Worm (Caenorhabditis elegans): ENCODE measurements around the gene pei-2.

Gene pei-2

DNA sequence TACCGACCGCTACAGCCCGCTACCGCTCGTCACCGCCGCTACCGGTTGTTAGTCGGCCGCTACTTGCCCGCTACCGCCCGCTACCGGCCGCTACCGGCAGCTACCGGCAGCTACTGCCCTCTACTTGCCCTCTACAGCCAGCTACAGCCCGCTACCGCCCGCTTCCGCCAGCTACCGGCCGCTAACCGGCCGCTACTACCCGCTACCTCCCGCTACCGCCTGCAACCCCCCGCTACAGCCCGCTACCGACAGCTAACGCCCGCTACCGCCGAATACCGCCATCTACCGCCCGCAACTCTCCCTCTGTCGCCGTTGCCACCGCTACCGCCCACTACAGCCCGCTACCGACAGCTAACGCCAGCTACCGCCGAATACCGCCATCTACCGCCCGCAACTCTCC is 1.8 kb downstream of the pei-2 start:
- TF ChIP-seq ceh-43 (GFP tag; optimal IDR thresholded peaks at IDR 0.05) (no peak), ces-1 (GFP tag; optimal IDR thresholded peaks at IDR 0.05) (no peak), lin-13 (tag; optimal IDR thresholded peaks at IDR 0.05) (no peak), ztf-11 (tag; optimal IDR thresholded peaks at IDR 0.05) (no peak), mls-2 (tag; optimal IDR thresholded peaks at IDR 0.05) (no peak), flh-1 (GFP tag; optimal IDR thresholded peaks at IDR 0.05) (no peak), ham-2 (GFP tag; optimal IDR thresholded peaks at IDR 0.05) (peak; percentile 86), tbx-8 (GFP tag; optimal IDR thresholded peaks at IDR 0.05) (no peak)

DNA sequence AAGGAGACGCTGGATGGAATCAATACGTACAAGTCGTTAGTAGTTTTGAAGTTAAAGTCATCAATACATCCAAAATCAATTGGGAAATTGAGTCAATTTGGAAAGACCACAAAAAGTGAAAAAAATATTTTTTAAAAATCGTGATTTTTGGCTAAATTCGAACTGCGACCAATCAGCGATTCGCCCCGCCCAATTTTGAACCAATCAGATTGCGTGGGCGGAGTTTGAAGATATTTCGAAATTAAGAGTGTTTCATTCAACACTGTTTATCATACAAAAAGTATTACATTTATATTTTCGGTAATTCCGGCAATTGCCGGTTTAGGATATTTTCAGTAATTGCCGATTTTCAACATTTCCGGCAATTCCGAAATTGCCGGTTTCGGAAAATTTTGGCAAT is 6.1 kb downstream of the pei-2 start:
- TF ChIP-seq M03D4.4 (tag; optimal IDR thresholded peaks at IDR 0.05) (no peak), lin-13 (tag; optimal IDR thresholded peaks at IDR 0.05) (no peak), lsy-2 (tag; optimal IDR thresholded peaks at IDR 0.05) (no peak), tbx-8 (GFP tag; optimal IDR thresholded peaks at IDR 0.05) (no peak), unc-39 (tag; optimal IDR thresholded peaks at IDR 0.05) (no peak), mep-1 (tag; optimal IDR thresholded peaks at IDR 0.05) (no peak), snpc-4 (tag; optimal IDR thresholded peaks at IDR 0.05) (no peak), unc-62 (GFP tag; optimal IDR thresholded peaks at IDR 0.05) (no peak), flh-1 (GFP tag; optimal IDR thresholded peaks at IDR 0.05) (no peak), ceh-39 (tag; optimal IDR thresholded peaks at IDR 0.05) (no peak), mls-2 (tag; optimal IDR thresholded peaks at IDR 0.05) (no peak), ham-2 (GFP tag; optimal IDR thresholded peaks at IDR 0.05) (no peak), bed-3 (GFP tag; optimal IDR thresholded peaks at IDR 0.05) (no peak), sem-2 (GFP tag; optimal IDR thresholded peaks at IDR 0.05) (no peak), nhr-76 (tag; optimal IDR thresholded peaks at IDR 0.05) (no peak)

DNA sequence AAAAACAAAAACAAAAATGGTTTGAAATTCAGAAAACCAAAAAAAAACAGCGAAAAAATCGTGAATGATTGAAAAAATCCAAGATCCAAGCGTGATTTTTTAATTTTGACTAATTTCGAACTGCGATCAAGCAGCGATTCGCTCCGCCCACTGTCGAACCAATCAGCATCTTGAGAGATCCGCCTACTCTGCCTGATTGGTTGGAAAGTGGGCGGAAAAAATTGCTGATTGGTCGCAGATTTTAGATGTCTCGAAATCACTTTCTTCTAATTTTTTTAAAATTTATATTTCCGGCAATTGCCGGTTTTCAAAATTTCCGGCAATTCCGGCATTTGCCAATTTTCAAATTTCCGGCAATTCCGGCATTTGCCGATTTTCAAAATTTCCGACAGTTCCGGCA is 8.1 kb downstream of the pei-2 start:
- TF ChIP-seq nhr-28 (tag; optimal IDR thresholded peaks at IDR 0.05): no peak
- TF ChIP-seq mab-5 (tag; optimal IDR thresholded peaks at IDR 0.05): no peak
- no peak for TF ChIP-seq elt-3 (tag; optimal IDR thresholded peaks at IDR 0.05)
- TF ChIP-seq sptf-1 (tag; optimal IDR thresholded peaks at IDR 0.05): no peak
- TF ChIP-seq nhr-2 (tag; optimal IDR thresholded peaks at IDR 0.05): no peak
- TF ChIP-seq nhr-12 (tag; optimal IDR thresholded peaks at IDR 0.05): no peak
- no peak for TF ChIP-seq zip-8 (tag; optimal IDR thresholded peaks at IDR 0.05)
- TF ChIP-seq nhr-76 (tag; optimal IDR thresholded peaks at IDR 0.05): no peak
- TF ChIP-seq M03D4.4 (tag; optimal IDR thresholded peaks at IDR 0.05): no peak
- no peak for TF ChIP-seq ztf-11 (tag; optimal IDR thresholded peaks at IDR 0.05)
- no peak for TF ChIP-seq sem-2 (GFP tag; optimal IDR thresholded peaks at IDR 0.05)
- TF ChIP-seq mep-1 (tag; optimal IDR thresholded peaks at IDR 0.05): no peak
- no peak for TF ChIP-seq tbx-8 (GFP tag; optimal IDR thresholded peaks at IDR 0.05)
- TF ChIP-seq lsy-2 (tag; optimal IDR thresholded peaks at IDR 0.05): no peak
- no peak for TF ChIP-seq ceh-83 (GFP tag; optimal IDR thresholded peaks at IDR 0.05)
- TF ChIP-seq mls-2 (tag; optimal IDR thresholded peaks at IDR 0.05): no peak
- TF ChIP-seq lin-13 (tag; optimal IDR thresholded peaks at IDR 0.05): no peak
- TF ChIP-seq unc-39 (tag; optimal IDR thresholded peaks at IDR 0.05): no peak

DNA sequence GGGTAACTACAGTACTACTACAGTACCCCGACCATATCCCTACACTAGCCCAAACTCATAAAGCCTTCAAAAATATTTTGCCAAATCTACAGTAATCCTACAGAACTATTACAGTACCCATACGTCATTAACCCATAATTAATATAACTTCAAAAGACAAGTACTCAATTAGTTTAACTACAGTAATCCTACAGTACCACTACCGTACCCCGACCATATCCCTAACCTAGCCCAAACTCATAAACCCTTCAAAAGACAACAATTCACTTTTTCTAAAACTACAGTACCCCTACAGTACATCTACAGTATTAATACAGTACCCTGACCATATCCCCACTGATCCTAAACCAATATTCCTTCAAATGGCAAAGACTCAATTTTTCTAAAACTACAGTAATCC is 9.6 kb downstream of the pei-2 start:
- TF ChIP-seq sptf-1 (tag; optimal IDR thresholded peaks at IDR 0.05): no peak
- TF ChIP-seq ces-1 (GFP tag; optimal IDR thresholded peaks at IDR 0.05): no peak
- TF ChIP-seq M03D4.4 (tag; optimal IDR thresholded peaks at IDR 0.05): no peak
- no peak for TF ChIP-seq unc-39 (tag; optimal IDR thresholded peaks at IDR 0.05)
- TF ChIP-seq nhr-28 (tag; optimal IDR thresholded peaks at IDR 0.05): no peak
- TF ChIP-seq mls-2 (tag; optimal IDR thresholded peaks at IDR 0.05): no peak
- no peak for TF ChIP-seq blmp-1 (tag; optimal IDR thresholded peaks at IDR 0.05)
- TF ChIP-seq ham-2 (GFP tag; optimal IDR thresholded peaks at IDR 0.05): no peak
- no peak for TF ChIP-seq unc-120 (tag; optimal IDR thresholded peaks at IDR 0.05; ENCODE audit: poor library complexity, severe bottlenecking)
- no peak for TF ChIP-seq pha-4 (tag; optimal IDR thresholded peaks at IDR 0.05)
- no peak for TF ChIP-seq drap-1 (GFP tag; optimal IDR thresholded peaks at IDR 0.05)
- no peak for TF ChIP-seq sem-2 (GFP tag; optimal IDR thresholded peaks at IDR 0.05)
- TF ChIP-seq flh-1 (GFP tag; optimal IDR thresholded peaks at IDR 0.05): no peak
- no peak for TF ChIP-seq mab-5 (tag; optimal IDR thresholded peaks at IDR 0.05)
- TF ChIP-seq ceh-43 (GFP tag; optimal IDR thresholded peaks at IDR 0.05): no peak
- no peak for TF ChIP-seq ztf-11 (tag; optimal IDR thresholded peaks at IDR 0.05)
- TF ChIP-seq nhr-12 (tag; optimal IDR thresholded peaks at IDR 0.05): no peak
- no peak for TF ChIP-seq nhr-76 (tag; optimal IDR thresholded peaks at IDR 0.05)

DNA sequence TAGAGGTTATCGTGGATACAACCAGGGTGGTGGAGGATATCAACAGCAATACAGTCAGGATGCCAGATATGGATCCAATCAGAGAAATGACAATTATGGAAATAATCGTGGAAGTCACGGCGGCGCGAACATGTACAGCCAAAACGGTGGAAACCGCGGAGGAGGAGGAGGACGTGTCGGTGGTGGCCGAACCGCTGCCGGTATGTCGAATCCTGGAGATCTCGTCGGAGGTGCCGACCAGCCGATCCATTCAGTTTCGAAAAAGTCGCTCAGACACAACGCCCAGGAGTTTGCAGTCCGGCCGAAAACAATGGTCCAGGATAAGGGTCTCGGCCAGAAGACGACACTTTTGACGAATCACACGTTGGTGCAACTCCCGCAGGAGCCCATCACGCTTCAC is 14.2 kb downstream of the pei-2 start:
- no peak for TF ChIP-seq cnd-1 (tag; optimal IDR thresholded peaks at IDR 0.05)
- TF ChIP-seq ces-1 (GFP tag; optimal IDR thresholded peaks at IDR 0.05): no peak
- TF ChIP-seq elt-3 (tag; optimal IDR thresholded peaks at IDR 0.05): no peak
- no peak for TF ChIP-seq zip-8 (tag; optimal IDR thresholded peaks at IDR 0.05)
- TF ChIP-seq lin-32 (GFP tag; optimal IDR thresholded peaks at IDR 0.05): no peak
- no peak for TF ChIP-seq lsy-2 (tag; optimal IDR thresholded peaks at IDR 0.05)
- TF ChIP-seq hlh-1 (tag; optimal IDR thresholded peaks at IDR 0.05): no peak
